Fruit fly (Drosophila melanogaster) whole organism, embryonic: ENCODE measurements around the gene CG4004.

ENCODE experiments used
- CG11247 ChIP-seq: fragments of 200-800 bp; sonication (Bioruptor generic); IDR thresholded peaks from 2 replicates; pipeline ENCODE4 v1.3.6; 2022; ENCODE audit warnings: missing biosample characterization, missing genetic modification characterization
- CG11695 ChIP-seq: fragments of 200-800 bp; sonication (Bioruptor generic); IDR thresholded peaks from 3 replicates; pipeline ENCODE4 v1.3.6; 2022; ENCODE audit warnings: missing biosample characterization, missing genetic modification characterization
- CG12104 ChIP-seq: fragments of 200-800 bp; sonication (Bioruptor generic); optimal IDR thresholded peaks from 3 replicates; lab custom pipeline; 2016; ENCODE audit warnings: missing biosample characterization, missing genetic modification characterization
- CG12299 ChIP-seq: fragments of 200-800 bp; sonication (Bioruptor generic); optimal IDR thresholded peaks from 2 replicates; lab custom pipeline; 2018; ENCODE audit warnings: missing biosample characterization, mild to moderate bottlenecking, missing genetic modification characterization
- CG13123 ChIP-seq: fragments of 200-800 bp; sonication (Bioruptor generic); optimal IDR thresholded peaks from 2 replicates; lab custom pipeline; 2016; ENCODE audit warnings: missing biosample characterization, missing genetic modification characterization
- CG13894 ChIP-seq: fragments of 200-800 bp; sonication (Bioruptor generic); optimal IDR thresholded peaks from 3 replicates; lab custom pipeline; 2018; ENCODE audit warnings: missing biosample characterization, mild to moderate bottlenecking, missing genetic modification characterization, moderate library complexity
- CG14860 ChIP-seq: fragments of 200-800 bp; sonication (Bioruptor generic); IDR thresholded peaks from 3 replicates; pipeline ENCODE4 v1.3.6; 2022; ENCODE audit warnings: missing biosample characterization, missing genetic modification characterization; ENCODE audit not compliant: partially characterized antibody
- CG15073 ChIP-seq: fragments of 200-800 bp; sonication (Bioruptor generic); optimal IDR thresholded peaks from 2 replicates; lab custom pipeline; 2016; ENCODE audit warnings: missing biosample characterization, missing genetic modification characterization
- CG31388 ChIP-seq: fragments of 200-800 bp; sonication (Bioruptor generic); optimal IDR thresholded peaks from 2 replicates; lab custom pipeline; 2016; ENCODE audit warnings: missing biosample characterization, missing genetic modification characterization
- CG3163 ChIP-seq: fragments of 200-800 bp; sonication (Bioruptor generic); optimal IDR thresholded peaks from 3 replicates; lab custom pipeline; 2016; ENCODE audit warnings: missing biosample characterization, missing genetic modification characterization
- CG32772 ChIP-seq: fragments of 200-800 bp; sonication (Bioruptor generic); IDR thresholded peaks from 2 replicates; pipeline ENCODE4 v1.3.6; 2022; ENCODE audit warnings: missing biosample characterization, missing genetic modification characterization
- CG3838 ChIP-seq: fragments of 200-800 bp; sonication (Bioruptor generic); optimal IDR thresholded peaks from 3 replicates; lab custom pipeline; 2016; ENCODE audit warnings: missing biosample characterization, missing genetic modification characterization
- CG5953 ChIP-seq: fragments of 200-800 bp; sonication (Bioruptor generic); IDR thresholded peaks from 2 replicates; pipeline ENCODE4 v1.3.6; 2022; ENCODE audit warnings: missing biosample characterization, missing genetic modification characterization
- CG6254 ChIP-seq: fragments of 200-800 bp; sonication (Bioruptor generic); optimal IDR thresholded peaks from 3 replicates; lab custom pipeline; 2017; ENCODE audit warnings: mild to moderate bottlenecking, missing biosample characterization, missing genetic modification reagents, missing genetic modification characterization
- Chrac-16 ChIP-seq: fragments of 200-800 bp; sonication (Bioruptor generic); optimal IDR thresholded peaks from 3 replicates; lab custom pipeline; 2016; ENCODE audit warnings: missing biosample characterization, missing genetic modification characterization
- CoRest ChIP-seq: fragments of 200-800 bp; sonication (Bioruptor generic); optimal IDR thresholded peaks from 3 replicates; lab custom pipeline; 2018; ENCODE audit warnings: missing biosample characterization, mild to moderate bottlenecking, missing genetic modification characterization, moderate library complexity
- Deaf1 ChIP-seq: fragments of 200-800 bp; optimal IDR thresholded peaks from 3 replicates; lab custom pipeline; 2019; ENCODE audit warnings: missing biosample characterization, mild to moderate bottlenecking, missing genetic modification characterization, moderate library complexity
- Dp ChIP-seq: fragments of 200-800 bp; sonication (Bioruptor generic); optimal IDR thresholded peaks from 2 replicates; lab custom pipeline; 2018; ENCODE audit warnings: missing biosample characterization, mild to moderate bottlenecking, missing genetic modification characterization, moderate library complexity
- H2.0 ChIP-seq: fragments of 200-800 bp; sonication (Bioruptor generic); IDR thresholded peaks from 2 replicates; pipeline ENCODE4 v1.3.6; 2022; ENCODE audit warnings: missing biosample characterization, missing genetic modification characterization
- HLHmδ ChIP-seq: fragments of 200-800 bp; sonication (Bioruptor generic); optimal IDR thresholded peaks from 2 replicates; lab custom pipeline; 2018; ENCODE audit warnings: missing biosample characterization, mild to moderate bottlenecking, missing genetic modification characterization, moderate library complexity
- Lim3 ChIP-seq: fragments of 200-800 bp; sonication (Bioruptor generic); IDR thresholded peaks from 2 replicates; pipeline ENCODE4 v1.3.6; 2022; ENCODE audit warnings: missing biosample characterization, missing genetic modification characterization
- Meics ChIP-seq: fragments of 200-800 bp; sonication (Bioruptor generic); optimal IDR thresholded peaks from 2 replicates; lab custom pipeline; 2017; ENCODE audit warnings: missing biosample characterization, mild to moderate bottlenecking, missing genetic modification characterization
- Rx ChIP-seq: fragments of 200-800 bp; sonication (Bioruptor generic); IDR thresholded peaks from 2 replicates; pipeline ENCODE4 v1.3.6; 2022; ENCODE audit warnings: missing biosample characterization, missing genetic modification characterization
- Sry-δ ChIP-seq: fragments of 200-800 bp; sonication (Bioruptor generic); optimal IDR thresholded peaks from 2 replicates; lab custom pipeline; 2016; ENCODE audit warnings: missing biosample characterization, missing genetic modification characterization
- amos ChIP-seq: fragments of 200-800 bp; sonication (Bioruptor generic); IDR thresholded peaks from 2 replicates; pipeline ENCODE4 v1.3.6; 2022; ENCODE audit warnings: missing biosample characterization, missing genetic modification characterization; ENCODE audit not compliant: partially characterized antibody
- ash1 ChIP-seq: fragments of 200-800 bp; sonication (Bioruptor generic); optimal IDR thresholded peaks from 2 replicates; lab custom pipeline; 2018; ENCODE audit warnings: missing biosample characterization, mild to moderate bottlenecking, missing genetic modification characterization
- ato ChIP-seq: fragments of 200-800 bp; sonication (Bioruptor generic); IDR thresholded peaks from 2 replicates; pipeline ENCODE4 v1.3.6; 2022; ENCODE audit warnings: missing biosample characterization, missing genetic modification characterization; ENCODE audit not compliant: partially characterized antibody
- az2 ChIP-seq: fragments of 200-800 bp; sonication (Bioruptor generic); optimal IDR thresholded peaks from 3 replicates; lab custom pipeline; 2016; ENCODE audit warnings: missing biosample characterization, missing genetic modification characterization
- croc ChIP-seq: fragments of 200-800 bp; sonication (Bioruptor generic); conservative IDR thresholded peaks from 3 replicates; pipeline ENCODE4 v1.3.6; 2022; ENCODE audit warnings: missing biosample characterization, missing genetic modification characterization
- da ChIP-seq: fragments of 200-800 bp; sonication (Bioruptor generic); optimal IDR thresholded peaks from 2 replicates; lab custom pipeline; 2016; ENCODE audit warnings: missing biosample characterization, missing genetic modification characterization
- esg ChIP-seq: fragments of 200-800 bp; sonication (Bioruptor generic); conservative IDR thresholded peaks from 2 replicates; pipeline ENCODE4 v1.3.6; 2022; ENCODE audit warnings: missing biosample characterization, missing genetic modification characterization
- exex ChIP-seq: fragments of 200-800 bp; sonication (Bioruptor generic); optimal IDR thresholded peaks from 4 replicates; lab custom pipeline; 2018; ENCODE audit warnings: missing biosample characterization, mild to moderate bottlenecking, missing genetic modification characterization, moderate library complexity
- gce ChIP-seq: fragments of 200-800 bp; sonication (Bioruptor generic); IDR thresholded peaks from 3 replicates; pipeline ENCODE4 v1.3.6; 2022; ENCODE audit warnings: missing biosample characterization, missing genetic modification characterization
- hbn ChIP-seq: fragments of 200-800 bp; sonication (Bioruptor generic); IDR thresholded peaks from 2 replicates; pipeline ENCODE4 v1.3.6; 2022; ENCODE audit warnings: missing biosample characterization, missing genetic modification characterization; ENCODE audit not compliant: partially characterized antibody
- inv ChIP-seq: fragments of 200-800 bp; sonication (Bioruptor generic); IDR thresholded peaks from 2 replicates; pipeline ENCODE4 v1.3.6; 2022; ENCODE audit warnings: missing biosample characterization, missing genetic modification characterization; ENCODE audit not compliant: partially characterized antibody
- lab ChIP-seq: fragments of 200-800 bp; sonication (Bioruptor generic); optimal IDR thresholded peaks from 3 replicates; lab custom pipeline; 2017; ENCODE audit warnings: missing biosample characterization, missing genetic modification characterization, mild to moderate bottlenecking, moderate library complexity, missing genetic modification reagents
- lbe ChIP-seq: fragments of 200-800 bp; sonication (Bioruptor generic); optimal IDR thresholded peaks from 2 replicates; lab custom pipeline; 2016; ENCODE audit warnings: missing biosample characterization, mild to moderate bottlenecking, missing genetic modification characterization
- mirr ChIP-seq: fragments of 200-800 bp; sonication (Bioruptor generic); optimal IDR thresholded peaks from 3 replicates; lab custom pipeline; 2018; ENCODE audit warnings: missing biosample characterization, mild to moderate bottlenecking, missing genetic modification characterization
- mld ChIP-seq: fragments of 200-800 bp; sonication (Bioruptor generic); IDR thresholded peaks from 3 replicates; pipeline ENCODE4 v1.3.6; 2022; ENCODE audit warnings: missing biosample characterization, missing genetic modification characterization; ENCODE audit not compliant: partially characterized antibody
- oc ChIP-seq: fragments of 200-800 bp; sonication (Bioruptor generic); optimal IDR thresholded peaks from 2 replicates; lab custom pipeline; 2018; ENCODE audit warnings: missing biosample characterization, mild to moderate bottlenecking, missing genetic modification characterization, moderate library complexity
- slbo ChIP-seq: fragments of 200-800 bp; sonication (Bioruptor generic); IDR thresholded peaks from 2 replicates; pipeline ENCODE4 v1.3.6; 2022; ENCODE audit warnings: missing biosample characterization, missing genetic modification characterization
- tap ChIP-seq: fragments of 200-800 bp; optimal IDR thresholded peaks from 3 replicates; lab custom pipeline; 2019; ENCODE audit warnings: missing biosample characterization, mild to moderate bottlenecking, missing genetic modification characterization, moderate library complexity
- tin ChIP-seq: fragments of 200-800 bp; sonication (Bioruptor generic); optimal IDR thresholded peaks from 3 replicates; lab custom pipeline; 2016; ENCODE audit warnings: missing biosample characterization, missing genetic modification characterization
- tna ChIP-seq: fragments of 200-800 bp; sonication (Bioruptor generic); IDR thresholded peaks from 2 replicates; pipeline ENCODE4 v1.3.6; 2022; ENCODE audit warnings: missing biosample characterization, missing genetic modification characterization; ENCODE audit not compliant: partially characterized antibody
- twi ChIP-seq: fragments of 200-800 bp; optimal IDR thresholded peaks from 2 replicates; lab custom pipeline; 2019; ENCODE audit warnings: missing biosample characterization, mild to moderate bottlenecking, missing genetic modification characterization, moderate library complexity
- tx ChIP-seq: fragments of 200-800 bp; sonication (Bioruptor generic); optimal IDR thresholded peaks from 2 replicates; lab custom pipeline; 2016; ENCODE audit warnings: missing biosample characterization, missing genetic modification characterization
- vfl ChIP-seq: fragments of 200-800 bp; sonication (Bioruptor generic); optimal IDR thresholded peaks from 2 replicates; lab custom pipeline; 2016; ENCODE audit warnings: missing biosample characterization, missing genetic modification characterization
- wdn ChIP-seq: fragments of 200-800 bp; sonication (Bioruptor generic); IDR thresholded peaks from 2 replicates; pipeline ENCODE4 v1.3.6; 2022; ENCODE audit warnings: missing biosample characterization, missing genetic modification characterization

CG4004 gene

DNA sequence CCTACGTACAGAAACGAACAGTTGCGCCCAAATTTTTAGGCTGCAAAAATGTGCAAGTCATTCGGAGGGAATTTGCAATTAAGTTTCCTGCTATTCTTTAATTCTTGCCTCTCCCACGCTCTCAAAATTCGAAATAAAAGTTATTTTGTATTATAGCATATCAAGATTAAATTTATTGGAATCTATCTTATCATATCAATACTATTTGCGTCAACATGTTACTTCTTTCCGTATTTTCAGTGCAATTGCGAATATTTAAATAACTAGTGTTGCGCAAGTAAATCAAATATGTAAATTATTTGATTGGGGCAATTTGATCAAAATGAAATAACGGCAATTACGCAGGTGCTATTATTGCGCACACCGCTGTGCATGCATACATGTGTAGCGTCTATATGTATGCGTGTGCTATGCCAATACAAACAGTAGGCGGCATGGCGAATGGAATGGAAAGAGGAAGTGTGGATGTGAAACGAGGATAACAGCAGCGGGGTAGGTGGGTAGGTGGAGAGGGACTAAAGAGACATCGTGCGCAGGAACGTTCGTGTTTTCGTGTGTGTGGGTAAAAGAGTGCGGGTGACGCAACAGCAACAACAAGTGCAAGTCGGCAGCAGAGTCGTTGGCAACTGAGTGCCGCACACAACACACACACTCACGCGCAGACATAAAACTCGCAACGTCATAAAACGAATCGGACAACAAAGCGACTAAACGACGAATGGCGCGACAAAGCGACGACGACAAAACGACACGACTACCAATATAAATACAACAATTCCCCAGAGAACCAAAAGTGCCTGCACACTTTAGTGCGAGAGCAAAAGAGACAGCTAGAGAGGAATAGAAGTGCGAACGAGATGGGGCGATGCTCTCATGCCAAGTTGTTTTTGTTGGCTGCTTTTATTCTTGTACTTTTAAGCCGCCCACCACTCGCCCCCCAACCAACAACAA is 8.3 kb upstream of the CG4004 start (continued):
- peak; percentile 86 for TF ChIP-seq twi (tag; lab: Kevin White, UChicago)
- peak; percentile 97 for TF ChIP-seq Meics
- TF ChIP-seq CG11695 (GFP tag; lab: Robert Waterston, UW): peak; percentile 87
- peak; percentile 89 for TF ChIP-seq CG13123
- peak; percentile 63 for TF ChIP-seq lbe (GFP tag; lab: Kevin White, UChicago)
- TF ChIP-seq ato (GFP tag; lab: Robert Waterston, UW): no peak
- peak; percentile 86 for TF ChIP-seq CG12299
- no peak for TF ChIP-seq Dp
- no peak for TF ChIP-seq HLHmδ
- TF ChIP-seq CG12104: peak; percentile 98
- TF ChIP-seq gce (GFP tag; lab: Robert Waterston, UW): no peak
- no peak for TF ChIP-seq CG14860 (GFP tag; lab: Robert Waterston, UW)
- 0 out of 2 replicates have a peak, but pooled peaks have one; percentile 22 for TF ChIP-seq Lim3
- TF ChIP-seq tna (GFP tag; lab: Robert Waterston, UW): 0 out of 2 replicates have a peak, but pooled peaks have one; percentile 44
- TF ChIP-seq tap (tag; lab: Kevin White, UChicago): peak; percentile 90
- peak; percentile 98 for TF ChIP-seq CoRest (tag; lab: Kevin White, UChicago)
- peak; percentile 86 for TF ChIP-seq tx (GFP tag; lab: Kevin White, UChicago)
- TF ChIP-seq Chrac-16 (GFP tag; lab: Kevin White, UChicago): peak; percentile 95
- TF ChIP-seq esg (GFP tag; lab: Robert Waterston, UW): peak; percentile 83
- TF ChIP-seq amos: no peak; the same call in 1 of the 2 replicates
- TF ChIP-seq H2.0: peak; percentile 60
- peak; percentile 91 for TF ChIP-seq lab (GFP tag; lab: Kevin White, UChicago)
- peak; percentile 88 for TF ChIP-seq slbo (GFP tag; lab: Robert Waterston, UW)
- TF ChIP-seq tin (GFP tag; lab: Kevin White, UChicago): peak; percentile 90
- peak; percentile 94 for TF ChIP-seq az2 (GFP tag; lab: Kevin White, UChicago)
- peak; percentile 62 for TF ChIP-seq CG3163 (GFP tag; lab: Kevin White, UChicago)
- peak; percentile 60 for TF ChIP-seq mirr (GFP tag; lab: Kevin White, UChicago)
- TF ChIP-seq Sry-δ: peak; percentile 51
- TF ChIP-seq CG5953 (GFP tag; lab: Robert Waterston, UW): 0 out of 2 replicates have a peak, but pooled peaks have one; percentile 41
- peak; percentile 76 for TF ChIP-seq CG32772 (GFP tag; lab: Robert Waterston, UW)
- peak; percentile 54 for TF ChIP-seq Rx
- peak; percentile 85 for TF ChIP-seq CG31388 (GFP tag; lab: Kevin White, UChicago)
- peak; percentile 79 for TF ChIP-seq vfl (GFP tag; lab: Kevin White, UChicago)
- no peak for TF ChIP-seq ash1 (GFP tag; lab: Kevin White, UChicago)
- no peak for TF ChIP-seq inv (GFP tag; lab: Robert Waterston, UW)
- TF ChIP-seq Deaf1: peak; percentile 85
- peak; percentile 74 for TF ChIP-seq CG13894 (tag; lab: Kevin White, UChicago)
- peak; percentile 81 for TF ChIP-seq CG6254 (GFP tag; lab: Kevin White, UChicago)
- peak; percentile 77 for TF ChIP-seq CG3838 (GFP tag; lab: Kevin White, UChicago)
- peak; percentile 79 for TF ChIP-seq da (GFP tag; lab: Kevin White, UChicago)
- TF ChIP-seq wdn (GFP tag; lab: Robert Waterston, UW): peak; percentile 69
- peak; percentile 69 for TF ChIP-seq CG15073
- no peak for TF ChIP-seq hbn (GFP tag; lab: Robert Waterston, UW)
- TF ChIP-seq oc (tag; lab: Kevin White, UChicago): peak; percentile 39
- no peak for TF ChIP-seq mld (GFP tag; lab: Robert Waterston, UW)
- peak; percentile 67 for TF ChIP-seq CG11247 (GFP tag; lab: Robert Waterston, UW)
- peak; percentile 83 for TF ChIP-seq croc (GFP tag; lab: Robert Waterston, UW)
- peak; percentile 69 for TF ChIP-seq exex (tag; lab: Kevin White, UChicago)
